Worm (Caenorhabditis elegans) whole organism, L2 larva: ENCODE measurements around the gene K02E7.10.

ENCODE experiments used
- aly-2 ChIP-seq: fragments of 150-350 bp; optimal IDR thresholded peaks from 2 replicates; lab custom pipeline; 2014; ENCODE audit warnings: missing biosample characterization, missing genetic modification characterization
- ama-1 ChIP-seq: fragments of 150-350 bp; optimal IDR thresholded peaks from 2 replicates; lab custom pipeline; 2018; ENCODE audit warnings: inconsistent platforms
- elt-3 ChIP-seq: sonication (generic microtip); optimal IDR thresholded peaks from 2 replicates; lab custom pipeline; 2017; ENCODE audit warnings: missing biosample characterization, missing genetic modification characterization
- nhr-12 ChIP-seq: fragments of 150-350 bp; optimal IDR thresholded peaks from 2 replicates; lab custom pipeline; 2014; ENCODE audit warnings: missing biosample characterization, missing genetic modification characterization
- nhr-23 ChIP-seq: fragments of 150-350 bp; optimal IDR thresholded peaks from 2 replicates; lab custom pipeline; 2014; ENCODE audit warnings: missing biosample characterization, missing genetic modification reagents, missing genetic modification characterization
- nhr-25 ChIP-seq: fragments of 150-350 bp; sonication (generic microtip); optimal IDR thresholded peaks from 3 replicates; lab custom pipeline; 2014; ENCODE audit warnings: missing biosample characterization, missing genetic modification characterization
- nhr-6 ChIP-seq: fragments of 150-350 bp; optimal IDR thresholded peaks from 2 replicates; lab custom pipeline; 2014; ENCODE audit warnings: missing biosample characterization, missing genetic modification characterization
- unc-39 ChIP-seq: fragments of 150-350 bp; optimal IDR thresholded peaks from 2 replicates; lab custom pipeline; 2014; ENCODE audit warnings: missing biosample characterization, missing genetic modification characterization
- ztf-1 ChIP-seq: fragments of 200-800 bp; sonication (Bioruptor generic); conservative IDR thresholded peaks from 2 replicates; pipeline ENCODE4 v1.3.6; 2022; ENCODE audit warnings: missing genetic modification characterization, missing compliant biosample characterization
- ztf-4 ChIP-seq: fragments of 150-350 bp; optimal IDR thresholded peaks from 2 replicates; lab custom pipeline; 2014; ENCODE audit warnings: missing biosample characterization, missing genetic modification characterization

DNA sequence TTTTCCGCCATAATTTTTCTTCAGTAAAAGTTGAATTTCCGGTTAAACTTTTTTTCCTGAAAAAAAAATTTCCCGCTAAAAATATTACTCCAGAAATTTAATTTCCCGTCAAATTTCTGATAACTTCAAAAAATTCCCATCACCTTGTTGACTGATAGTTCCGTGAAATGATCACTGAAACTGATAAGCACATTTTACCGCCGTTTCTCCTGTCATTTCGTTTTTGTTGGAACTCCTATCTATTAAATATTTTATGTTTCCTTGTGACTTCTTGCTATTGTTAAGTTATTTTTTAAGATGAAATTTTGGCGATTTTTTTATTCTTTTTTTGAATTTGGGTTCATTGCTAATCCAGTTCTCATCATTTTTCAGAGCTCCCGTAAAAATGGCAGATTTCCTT, 38.2 kb downstream of the K02E7.10 start, which contains the start of gene math-34:
- TF ChIP-seq nhr-23 (tag; lab: Kevin White, UChicago): no peak
- TF ChIP-seq elt-3 (tag; lab: Kevin White, UChicago): no peak
- no peak for TF ChIP-seq ama-1 (lab: Kevin White, UChicago)
- no peak for TF ChIP-seq nhr-12
- no peak for TF ChIP-seq ztf-4 (tag; lab: Kevin White, UChicago)
- no peak for TF ChIP-seq unc-39 (tag; lab: Kevin White, UChicago)
- TF ChIP-seq nhr-25: no peak
- TF ChIP-seq nhr-6 (tag; lab: Kevin White, UChicago): no peak
- TF ChIP-seq aly-2 (tag; lab: Kevin White, UChicago): no peak
- no peak for TF ChIP-seq ztf-1 (GFP tag; lab: Robert Waterston, UW)
